Fruit fly (Drosophila melanogaster): ENCODE data around the gene Vml.

DNA sequence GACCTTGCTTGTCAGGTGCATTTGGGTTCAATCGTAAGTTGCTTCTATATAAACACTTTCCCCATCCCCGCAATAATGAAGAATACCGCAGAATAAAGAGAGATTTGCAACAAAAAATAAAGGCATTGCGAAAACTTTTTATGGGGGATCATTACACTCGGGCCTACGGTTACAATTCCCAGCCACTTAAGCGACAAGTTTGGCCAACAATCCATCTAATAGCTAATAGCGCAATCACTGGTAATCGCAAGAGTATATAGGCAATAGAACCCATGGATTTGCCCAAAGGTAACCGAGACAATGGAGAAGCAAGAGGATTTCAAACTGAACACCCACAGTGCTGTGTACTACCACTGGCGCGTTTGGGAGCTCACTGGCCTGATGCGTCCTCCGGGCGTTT lies 29.7 kb upstream of the Vml start, which contains the start of gene Or2a:
- TF ChIP-seq HLHmδ (GFP tag; optimal IDR thresholded peaks at IDR 0.05): no peak
- no peak for TF ChIP-seq gcm2 (GFP tag; optimal IDR thresholded peaks at IDR 0.05)
- no peak for TF ChIP-seq chif (GFP tag; optimal IDR thresholded peaks at IDR 0.05)
- no peak for TF ChIP-seq sug (tag; optimal IDR thresholded peaks at IDR 0.05)
- TF ChIP-seq Stat92E (GFP tag; optimal IDR thresholded peaks at IDR 0.05): no peak

Measured in whole organism, embryonic.